Worm (Caenorhabditis elegans): Measurements from ENCODE around the gene chs-2.

Gene chs-2

ce11 chrII:196685-197084, at the start of gene chs-2:
Gene chs-2 (plus strand): TSS chrII:196985.
- TF ChIP-seq ama-1 (optimal IDR thresholded peaks at IDR 0.05), result no peak
- no peak for TF ChIP-seq B0310.2 (tag; optimal IDR thresholded peaks at IDR 0.05)
- no peak for TF ChIP-seq tbx-11 (GFP tag; IDR thresholded peaks at IDR 0.05)
- no peak for TF ChIP-seq flt-1 (GFP tag; IDR thresholded peaks at IDR 0.05)
- TF ChIP-seq tra-4 (tag; optimal IDR thresholded peaks at IDR 0.05), result no peak

- no peak for TF ChIP-seq sea-1 (GFP tag; conservative IDR thresholded peaks at IDR 0.05)
- TF ChIP-seq hmg-4 (GFP tag; optimal IDR thresholded peaks at IDR 0.05), result no peak
Observed at ce11 chrII:151495-151894, 45.3 kb upstream of the chs-2 start.

- TF ChIP-seq pes-1 (GFP tag; IDR thresholded peaks at IDR 0.05), result no peak
- TF ChIP-seq ama-1 (optimal IDR thresholded peaks at IDR 0.05), result no peak
- TF ChIP-seq scrt-1 (GFP tag; IDR thresholded peaks at IDR 0.05), result no peak
- TF ChIP-seq ceh-36 (tag; optimal IDR thresholded peaks at IDR 0.05), result no peak
- no peak for TF ChIP-seq ets-7 (tag; optimal IDR thresholded peaks at IDR 0.05)
- TF ChIP-seq B0310.2 (tag; optimal IDR thresholded peaks at IDR 0.05), result no peak
- TF ChIP-seq flt-1 (GFP tag; IDR thresholded peaks at IDR 0.05), result no peak
- TF ChIP-seq hmbx-1 (tag; optimal IDR thresholded peaks at IDR 0.05), result no peak
- no peak for TF ChIP-seq tbx-11 (GFP tag; IDR thresholded peaks at IDR 0.05)
- TF ChIP-seq aly-1 (tag; optimal IDR thresholded peaks at IDR 0.05), result no peak
- no peak for TF ChIP-seq F13C5.2 (tag; optimal IDR thresholded peaks at IDR 0.05)
- no peak for TF ChIP-seq tbx-37 (GFP tag; conservative IDR thresholded peaks at IDR 0.05)
- TF ChIP-seq tra-4 (tag; optimal IDR thresholded peaks at IDR 0.05), result no peak
- TF ChIP-seq ceh-13 (GFP tag; optimal IDR thresholded peaks at IDR 0.05), result no peak
- no peak for TF ChIP-seq hnd-1 (tag; optimal IDR thresholded peaks at IDR 0.05)
Observed at ce11 chrII:152283-152682, 44.5 kb upstream of the chs-2 start, which contains the start of gene T25D3.3. Gene T25D3.3 (plus strand): TSS chrII:152583.

- TF ChIP-seq ama-1 (optimal IDR thresholded peaks at IDR 0.05), result no peak
- 0 out of 2 replicates have a peak, but pooled peaks have one; percentile 42 for TF ChIP-seq sea-1 (GFP tag; conservative IDR thresholded peaks at IDR 0.05)
- 0 out of 2 replicates have a peak, but pooled peaks have one; percentile 15 for TF ChIP-seq scrt-1 (GFP tag; IDR thresholded peaks at IDR 0.05)
- TF ChIP-seq tbx-37 (GFP tag; conservative IDR thresholded peaks at IDR 0.05), result no peak
- no peak for TF ChIP-seq flt-1 (GFP tag; IDR thresholded peaks at IDR 0.05)
- no peak for TF ChIP-seq hmg-4 (GFP tag; optimal IDR thresholded peaks at IDR 0.05)
- peak; percentile 66 for TF ChIP-seq F13C5.2 (tag; optimal IDR thresholded peaks at IDR 0.05)
Observed at ce11 chrII:155904-156303, 40.9 kb upstream of the chs-2 start, which contains the start of gene mrpl-28. Gene mrpl-28 (minus strand): TSS chrII:156009.

- TF ChIP-seq flt-1 (GFP tag; IDR thresholded peaks at IDR 0.05) (no peak), tra-4 (tag; optimal IDR thresholded peaks at IDR 0.05) (no peak), tbx-37 (GFP tag; conservative IDR thresholded peaks at IDR 0.05) (no peak), B0310.2 (tag; optimal IDR thresholded peaks at IDR 0.05) (no peak), tbx-11 (GFP tag; IDR thresholded peaks at IDR 0.05) (no peak), pes-1 (GFP tag; IDR thresholded peaks at IDR 0.05) (no peak), hnd-1 (tag; optimal IDR thresholded peaks at IDR 0.05) (no peak), aly-1 (tag; optimal IDR thresholded peaks at IDR 0.05) (no peak), hmbx-1 (tag; optimal IDR thresholded peaks at IDR 0.05) (no peak), ama-1 (optimal IDR thresholded peaks at IDR 0.05) (no peak), ets-7 (tag; optimal IDR thresholded peaks at IDR 0.05) (no peak), ceh-13 (GFP tag; optimal IDR thresholded peaks at IDR 0.05) (no peak), scrt-1 (GFP tag; IDR thresholded peaks at IDR 0.05) (no peak), sea-1 (GFP tag; conservative IDR thresholded peaks at IDR 0.05) (no peak), F13C5.2 (tag; optimal IDR thresholded peaks at IDR 0.05) (no peak), hmg-4 (GFP tag; optimal IDR thresholded peaks at IDR 0.05) (no peak), ceh-36 (tag; optimal IDR thresholded peaks at IDR 0.05) (no peak)
Observed at ce11 chrII:156999-157499, 39.7 kb upstream of the chs-2 start.

- TF ChIP-seq aly-1 (tag; optimal IDR thresholded peaks at IDR 0.05) (no peak), ama-1 (optimal IDR thresholded peaks at IDR 0.05) (no peak), sea-1 (GFP tag; conservative IDR thresholded peaks at IDR 0.05) (no peak), ceh-36 (tag; optimal IDR thresholded peaks at IDR 0.05) (no peak), hmg-4 (GFP tag; optimal IDR thresholded peaks at IDR 0.05) (no peak), ets-7 (tag; optimal IDR thresholded peaks at IDR 0.05) (no peak), F13C5.2 (tag; optimal IDR thresholded peaks at IDR 0.05) (no peak)
Observed at ce11 chrII:158004-158731, 38.6 kb upstream of the chs-2 start.

ce11 chrII:159294-159922, 37.4 kb upstream of the chs-2 start:
- TF ChIP-seq hnd-1 (tag; optimal IDR thresholded peaks at IDR 0.05) (no peak), pes-1 (GFP tag; IDR thresholded peaks at IDR 0.05) (no peak), scrt-1 (GFP tag; IDR thresholded peaks at IDR 0.05) (no peak), tbx-11 (GFP tag; IDR thresholded peaks at IDR 0.05) (no peak), flt-1 (GFP tag; IDR thresholded peaks at IDR 0.05) (no peak), B0310.2 (tag; optimal IDR thresholded peaks at IDR 0.05) (no peak)

ce11 chrII:160561-161123, 36.1 kb upstream of the chs-2 start:
- TF ChIP-seq tbx-11 (GFP tag; IDR thresholded peaks at IDR 0.05) (no peak), pes-1 (GFP tag; IDR thresholded peaks at IDR 0.05) (no peak), scrt-1 (GFP tag; IDR thresholded peaks at IDR 0.05) (no peak), F13C5.2 (tag; optimal IDR thresholded peaks at IDR 0.05) (no peak), hmbx-1 (tag; optimal IDR thresholded peaks at IDR 0.05) (no peak), aly-1 (tag; optimal IDR thresholded peaks at IDR 0.05) (no peak), ama-1 (optimal IDR thresholded peaks at IDR 0.05) (no peak), hmg-4 (GFP tag; optimal IDR thresholded peaks at IDR 0.05) (no peak), sea-1 (GFP tag; conservative IDR thresholded peaks at IDR 0.05) (no peak), tbx-37 (GFP tag; conservative IDR thresholded peaks at IDR 0.05) (no peak), ceh-36 (tag; optimal IDR thresholded peaks at IDR 0.05) (no peak), tra-4 (tag; optimal IDR thresholded peaks at IDR 0.05) (no peak)

Data from whole organism, early embryonic.